Worm (Caenorhabditis elegans): Measurements from ENCODE around the gene C44B7.7.

- TF ChIP-seq unc-62 (GFP tag; optimal IDR thresholded peaks at IDR 0.05) (no peak), nhr-12 (tag; optimal IDR thresholded peaks at IDR 0.05) (no peak), snpc-4 (tag; optimal IDR thresholded peaks at IDR 0.05) (no peak), ceh-82 (tag; optimal IDR thresholded peaks at IDR 0.05) (no peak), nhr-237 (tag; optimal IDR thresholded peaks at IDR 0.05) (no peak), unc-39 (tag; optimal IDR thresholded peaks at IDR 0.05) (no peak), ztf-11 (tag; optimal IDR thresholded peaks at IDR 0.05) (no peak), nhr-43 (tag; optimal IDR thresholded peaks at IDR 0.05; ENCODE audit: poor library complexity, severe bottlenecking) (no peak), nhr-67 (tag; optimal IDR thresholded peaks at IDR 0.05) (no peak), nhr-25 (tag; optimal IDR thresholded peaks at IDR 0.05) (no peak), lin-39 (tag; optimal IDR thresholded peaks at IDR 0.05) (peak; percentile 71), nhr-28 (tag; optimal IDR thresholded peaks at IDR 0.05) (no peak), elt-1 (tag; optimal IDR thresholded peaks at IDR 0.05) (no peak)
These were observed 35.9 kb upstream of the C44B7.7 start, which contains the start of gene B0252.8 for ce11 chrII:6915875-6916274.

Measured in whole organism, L3 larva.